Comparison of ENCODE assay signal across 3 fruit fly cellular contexts in genomic region chr3R:16495322-16495721, dm6.
A peak's percentile ranks its signal among the peaks of the same experiment; 100 is the strongest.
TF ChIP-seq lines count a peak whose summit lies in the region.

Gene Cad89D (minus strand): TSS chr3R:16495422.

- TF ChIP-seq CTCF in whole organism, embryonic (GFP tag; optimal IDR thresholded peaks at IDR 0.05; lab: Kevin White, UChicago), result no peak

TF ChIP-seq in whole organism, embryonic, 481 proteins besides CTCF, POLR2A, EP300 and RAD21:
- no peak for TF ChIP-seq Blimp-1 (GFP tag; optimal IDR thresholded peaks at IDR 0.05; lab: Kevin White, UChicago)
- TF ChIP-seq Med (GFP tag; lab: Kevin White, UChicago), result peak; percentile 18
- TF ChIP-seq Ets65A (GFP tag; lab: Kevin White, UChicago), result peak; percentile 47

TF ChIP-seq in whole organism, prepupa, 60 proteins besides CTCF, POLR2A, EP300 and RAD21:
- no peak for TF ChIP-seq lz (GFP tag; optimal IDR thresholded peaks at IDR 0.05; lab: Kevin White, UChicago)
- TF ChIP-seq Eip78C (GFP tag; lab: Kevin White, UChicago), result peak; percentile 2
TF ChIP-seq in whole organism, prepupa: peak in this region for 1.

TF ChIP-seq in whole organism, pupa, 21 proteins besides CTCF, POLR2A, EP300 and RAD21:
- no peak for TF ChIP-seq CG8159 (tag; optimal IDR thresholded peaks at IDR 0.05; lab: Kevin White, UChicago)
- no peak for TF ChIP-seq gl (tag; optimal IDR thresholded peaks at IDR 0.05; lab: Kevin White, UChicago)
- peak; percentile 4 for TF ChIP-seq CG14655 (GFP tag; optimal IDR thresholded peaks at IDR 0.05; lab: Kevin White, UChicago)
- peak; percentile 16; the same call in 1 of the 2 replicates for TF ChIP-seq Ets98B (GFP tag; IDR thresholded peaks at IDR 0.05; lab: Robert Waterston, UW)
- no peak for TF ChIP-seq EcR (GFP tag; optimal IDR thresholded peaks at IDR 0.05; lab: Kevin White, UChicago)
- TF ChIP-seq CG9948 (tag; optimal IDR thresholded peaks at IDR 0.05; lab: Kevin White, UChicago), result no peak
- no peak for TF ChIP-seq CG12605 (GFP tag; IDR thresholded peaks at IDR 0.05; lab: Robert Waterston, UW)
- no peak for TF ChIP-seq CG32121 (GFP tag; IDR thresholded peaks at IDR 0.05; lab: Robert Waterston, UW)
- TF ChIP-seq D1 (tag; optimal IDR thresholded peaks at IDR 0.05; lab: Kevin White, UChicago), result no peak
- no peak for TF ChIP-seq CG17806 (tag; optimal IDR thresholded peaks at IDR 0.05; lab: Kevin White, UChicago)
- no peak for TF ChIP-seq rn (GFP tag; IDR thresholded peaks at IDR 0.05; lab: Robert Waterston, UW)
- TF ChIP-seq CG15710 (tag; optimal IDR thresholded peaks at IDR 0.05; lab: Kevin White, UChicago), result no peak
- TF ChIP-seq Pif1A (GFP tag; optimal IDR thresholded peaks at IDR 0.05; lab: Kevin White, UChicago), result no peak
- no peak for TF ChIP-seq Snoo (tag; optimal IDR thresholded peaks at IDR 0.05; lab: Kevin White, UChicago)
- no peak for TF ChIP-seq fd96Ca (GFP tag; IDR thresholded peaks at IDR 0.05; lab: Robert Waterston, UW)
